Worm (Caenorhabditis elegans) whole organism, mixed stage, embryonic: ENCODE results near the gene srv-26.

ENCODE experiments used
- M03D4.4 ChIP-seq: sonication (generic microtip); optimal IDR thresholded peaks from 2 replicates; lab custom pipeline; 2017; ENCODE audit warnings: mild to moderate bottlenecking, missing genetic modification characterization, missing compliant biosample characterization
- bed-3 ChIP-seq: fragments of 200-800 bp; sonication (Bioruptor generic); optimal IDR thresholded peaks from 3 replicates; lab custom pipeline; 2018; ENCODE audit warnings: mild to moderate bottlenecking, missing genetic modification characterization, moderate library complexity, missing compliant biosample characterization
- blmp-1 ChIP-seq: fragments of 150-350 bp; optimal IDR thresholded peaks from 2 replicates; lab custom pipeline; 2014; ENCODE audit warnings: missing biosample characterization, missing genetic modification characterization
- ceh-39 ChIP-seq: fragments of 150-350 bp; optimal IDR thresholded peaks from 2 replicates; lab custom pipeline; 2014; ENCODE audit warnings: missing biosample characterization, missing genetic modification characterization
- ceh-43 ChIP-seq: fragments of 200-800 bp; sonication (Bioruptor generic); optimal IDR thresholded peaks from 2 replicates; lab custom pipeline; 2018; ENCODE audit warnings: mild to moderate bottlenecking, missing genetic modification characterization, moderate library complexity, missing compliant biosample characterization
- ceh-83 ChIP-seq: fragments of 200-800 bp; sonication (Bioruptor generic); optimal IDR thresholded peaks from 2 replicates; lab custom pipeline; 2018; ENCODE audit warnings: mild to moderate bottlenecking, missing genetic modification characterization, missing compliant biosample characterization
- ces-1 ChIP-seq: fragments of 150-350 bp; optimal IDR thresholded peaks from 2 replicates; lab custom pipeline; 2014; ENCODE audit warnings: missing biosample characterization, missing genetic modification reagents, missing genetic modification characterization
- cnd-1 ChIP-seq: fragments of 200-800 bp; sonication (Bioruptor generic); optimal IDR thresholded peaks from 2 replicates; lab custom pipeline; 2018; ENCODE audit warnings: mild to moderate bottlenecking, missing genetic modification characterization, missing compliant biosample characterization
- drap-1 ChIP-seq: fragments of 200-800 bp; sonication (Bioruptor generic); optimal IDR thresholded peaks from 3 replicates; lab custom pipeline; 2018; ENCODE audit warnings: mild to moderate bottlenecking, missing genetic modification characterization, missing compliant biosample characterization
- elt-1 ChIP-seq: sonication (generic microtip); optimal IDR thresholded peaks from 2 replicates; lab custom pipeline; 2017; ENCODE audit warnings: missing genetic modification characterization, mild to moderate bottlenecking, missing compliant biosample characterization, antibody characterized with exemption, moderate library complexity, borderline replicate concordance; ENCODE audit not compliant: insufficient read depth
- elt-3 ChIP-seq: fragments of 150-350 bp; optimal IDR thresholded peaks from 2 replicates; lab custom pipeline; 2014; ENCODE audit warnings: missing biosample characterization, missing genetic modification characterization
- flh-1 ChIP-seq: fragments of 200-800 bp; sonication (Bioruptor generic); optimal IDR thresholded peaks from 2 replicates; lab custom pipeline; 2018; ENCODE audit warnings: mild to moderate bottlenecking, missing genetic modification characterization, moderate library complexity, missing compliant biosample characterization
- ham-2 ChIP-seq: fragments of 200-800 bp; sonication (Bioruptor generic); optimal IDR thresholded peaks from 2 replicates; lab custom pipeline; 2018; ENCODE audit warnings: mild to moderate bottlenecking, missing genetic modification characterization, missing compliant biosample characterization
- hlh-1 ChIP-seq: fragments of 150-350 bp; optimal IDR thresholded peaks from 2 replicates; lab custom pipeline; 2014; ENCODE audit warnings: missing biosample characterization, missing genetic modification reagents, missing genetic modification characterization
- lin-13 ChIP-seq: fragments of 150-350 bp; optimal IDR thresholded peaks from 2 replicates; lab custom pipeline; 2014; ENCODE audit warnings: missing biosample characterization, missing genetic modification characterization
- lin-32 ChIP-seq: fragments of 200-800 bp; sonication (Bioruptor generic); optimal IDR thresholded peaks from 2 replicates; lab custom pipeline; 2018; ENCODE audit warnings: mild to moderate bottlenecking, missing genetic modification characterization, missing compliant biosample characterization
- lsy-2 ChIP-seq: fragments of 150-350 bp; optimal IDR thresholded peaks from 2 replicates; lab custom pipeline; 2014; ENCODE audit warnings: missing biosample characterization, missing genetic modification characterization
- mab-5 ChIP-seq: fragments of 150-350 bp; optimal IDR thresholded peaks from 2 replicates; lab custom pipeline; 2014; ENCODE audit warnings: missing biosample characterization, missing genetic modification characterization
- mep-1 ChIP-seq: fragments of 150-350 bp; optimal IDR thresholded peaks from 2 replicates; lab custom pipeline; 2017; ENCODE audit warnings: missing biosample characterization, missing genetic modification reagents, missing genetic modification characterization, inconsistent platforms
- mls-2 ChIP-seq: sonication (generic microtip); optimal IDR thresholded peaks from 2 replicates; lab custom pipeline; 2016; ENCODE audit warnings: mild to moderate bottlenecking, missing genetic modification characterization, moderate library complexity, missing compliant biosample characterization
- nhr-12 ChIP-seq: fragments of 150-350 bp; optimal IDR thresholded peaks from 2 replicates; lab custom pipeline; 2014; ENCODE audit warnings: missing biosample characterization, missing genetic modification characterization
- nhr-2 ChIP-seq: fragments of 150-350 bp; optimal IDR thresholded peaks from 2 replicates; lab custom pipeline; 2014; ENCODE audit warnings: missing biosample characterization, missing genetic modification characterization
- nhr-237 ChIP-seq: fragments of 150-350 bp; optimal IDR thresholded peaks from 2 replicates; lab custom pipeline; 2014; ENCODE audit warnings: missing biosample characterization, missing genetic modification characterization
- nhr-28 ChIP-seq: fragments of 150-350 bp; optimal IDR thresholded peaks from 2 replicates; lab custom pipeline; 2014; ENCODE audit warnings: missing biosample characterization, missing genetic modification characterization
- nhr-76 ChIP-seq: sonication (generic microtip); optimal IDR thresholded peaks from 2 replicates; lab custom pipeline; 2017; ENCODE audit warnings: missing biosample characterization, missing genetic modification characterization
- pha-4 ChIP-seq: fragments of 150-350 bp; optimal IDR thresholded peaks from 2 replicates; lab custom pipeline; 2018; ENCODE audit warnings: missing biosample characterization, missing genetic modification reagents, missing genetic modification characterization
- sem-2 ChIP-seq: fragments of 200-800 bp; sonication (Bioruptor generic); optimal IDR thresholded peaks from 2 replicates; lab custom pipeline; 2018; ENCODE audit warnings: mild to moderate bottlenecking, missing genetic modification characterization, missing compliant biosample characterization
- snpc-4 ChIP-seq: fragments of 150-350 bp; optimal IDR thresholded peaks from 2 replicates; lab custom pipeline; 2014; ENCODE audit warnings: missing biosample characterization, missing genetic modification characterization
- sptf-1 ChIP-seq: sonication (generic microtip); optimal IDR thresholded peaks from 2 replicates; lab custom pipeline; 2017; ENCODE audit warnings: mild to moderate bottlenecking, missing genetic modification characterization, moderate library complexity, missing compliant biosample characterization
- tbx-8 ChIP-seq: fragments of 200-800 bp; sonication (Bioruptor generic); optimal IDR thresholded peaks from 2 replicates; lab custom pipeline; 2018; ENCODE audit warnings: mild to moderate bottlenecking, missing genetic modification characterization, moderate library complexity, missing compliant biosample characterization
- unc-120 ChIP-seq: sonication (generic microtip); optimal IDR thresholded peaks from 2 replicates; lab custom pipeline; 2017; ENCODE audit warnings: missing genetic modification characterization, missing compliant biosample characterization; ENCODE audit not compliant: poor library complexity, severe bottlenecking
- unc-39 ChIP-seq: fragments of 150-350 bp; optimal IDR thresholded peaks from 2 replicates; lab custom pipeline; 2014; ENCODE audit warnings: missing biosample characterization, missing genetic modification characterization
- unc-62 ChIP-seq: fragments of 150-350 bp; optimal IDR thresholded peaks from 2 replicates; lab custom pipeline; 2014; ENCODE audit warnings: missing biosample characterization, missing genetic modification reagents, missing genetic modification characterization
- zip-8 ChIP-seq: fragments of 150-350 bp; optimal IDR thresholded peaks from 2 replicates; lab custom pipeline; 2014; ENCODE audit warnings: missing biosample characterization, missing genetic modification characterization
- ztf-11 ChIP-seq: fragments of 150-350 bp; optimal IDR thresholded peaks from 2 replicates; lab custom pipeline; 2014; ENCODE audit warnings: missing biosample characterization, missing genetic modification characterization

srv-26 gene

DNA sequence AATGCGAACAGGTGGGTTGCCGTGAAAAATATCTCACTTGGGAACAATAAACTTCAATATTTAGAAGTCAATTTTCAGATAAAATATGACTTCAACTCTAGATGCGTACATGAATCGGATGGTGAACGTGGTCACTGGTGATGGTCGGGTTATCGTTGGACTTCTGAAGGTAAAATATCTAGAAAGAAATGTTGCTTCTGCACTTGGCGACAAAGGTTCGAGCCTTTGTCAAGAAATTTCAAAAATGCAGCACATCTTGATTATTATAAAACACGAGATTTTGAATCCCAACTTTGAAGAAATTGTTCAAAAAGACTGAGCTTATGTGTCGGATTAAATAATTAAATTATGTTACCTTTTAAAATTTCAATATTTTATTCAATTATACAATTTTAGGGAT, 24.8 kb upstream of the srv-26 start, which contains the start of gene lsm-8:
Gene lsm-8 (plus strand): TSS at position 79 of the 400 bp plus-strand sequence.
- TF ChIP-seq unc-39 (no peak), ceh-43 (GFP tag; lab: Kevin White, UChicago) (no peak), nhr-2 (tag; lab: Kevin White, UChicago) (no peak)

DNA sequence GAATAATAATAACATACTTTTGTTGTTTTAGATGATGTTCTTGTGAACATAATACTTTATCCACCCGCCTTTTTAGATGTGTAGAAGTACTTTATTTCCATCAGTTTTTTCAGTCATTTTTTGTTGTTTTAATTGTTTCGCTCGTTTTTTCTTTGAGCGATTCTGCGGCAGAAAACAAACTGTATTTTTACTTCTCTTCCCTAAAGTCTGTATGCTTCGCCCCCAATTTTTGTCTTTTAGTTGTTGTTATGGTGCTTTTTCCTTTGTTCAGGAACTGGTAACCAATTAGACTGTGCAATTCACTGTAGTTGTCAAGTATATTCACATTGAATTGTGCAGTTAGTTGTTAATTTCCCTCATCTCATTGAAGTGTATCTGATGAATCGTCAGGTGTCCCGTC, 24.1 kb upstream of the srv-26 start:
- no peak for TF ChIP-seq sem-2 (GFP tag; lab: Kevin White, UChicago)
- no peak for TF ChIP-seq elt-1 (tag; lab: Kevin White, UChicago)
- no peak for TF ChIP-seq lsy-2 (tag; lab: Kevin White, UChicago)
- TF ChIP-seq lin-13 (tag; lab: Kevin White, UChicago), result no peak
- TF ChIP-seq nhr-12 (tag; lab: Kevin White, UChicago), result no peak
- TF ChIP-seq bed-3 (GFP tag; lab: Kevin White, UChicago), result no peak
- TF ChIP-seq, all 35 proteins: peak for 0

DNA sequence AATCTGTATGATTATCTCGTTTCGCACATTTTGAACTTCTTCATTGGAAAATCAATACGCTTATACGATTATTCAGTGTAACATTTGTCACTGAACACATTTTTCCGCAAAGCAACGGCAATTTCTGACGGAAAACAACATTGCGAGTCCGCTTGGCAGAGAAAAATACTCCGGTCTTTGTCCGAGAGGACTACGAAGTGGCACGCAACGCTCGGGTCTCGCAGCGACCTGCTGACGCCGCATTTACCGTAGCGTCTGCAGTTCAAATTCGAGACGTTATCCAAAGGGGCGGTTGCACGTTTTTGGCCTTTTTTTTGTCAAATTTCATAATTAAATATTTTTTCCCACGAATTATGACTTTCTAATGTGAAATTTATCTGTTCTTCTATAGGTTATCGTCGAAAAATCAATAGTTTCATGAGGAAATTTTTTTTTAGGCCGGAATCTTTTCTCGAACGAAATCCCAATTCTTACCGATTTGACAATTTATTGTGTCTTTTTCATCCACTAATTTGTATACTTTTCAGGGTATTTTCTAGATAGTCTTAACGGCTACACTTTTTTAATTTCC, 22.1 kb upstream of the srv-26 start, which contains the start of gene sqd-1:
Gene sqd-1 (plus strand): TSS at position 521 of the 571 bp plus-strand sequence.
- TF ChIP-seq nhr-12 (tag; lab: Kevin White, UChicago), result no peak
- TF ChIP-seq ceh-43 (GFP tag; lab: Kevin White, UChicago), result no peak
- TF ChIP-seq drap-1 (GFP tag; lab: Kevin White, UChicago), result peak; percentile 72
- peak; percentile 47 for TF ChIP-seq lin-32 (GFP tag; lab: Kevin White, UChicago)
- TF ChIP-seq unc-120 (tag; lab: Kevin White, UChicago), result peak; percentile 68
- no peak for TF ChIP-seq tbx-8 (GFP tag; lab: Kevin White, UChicago)
- TF ChIP-seq mls-2 (tag; lab: Kevin White, UChicago), result peak; percentile 72
- no peak for TF ChIP-seq nhr-28 (tag; lab: Kevin White, UChicago)
- TF ChIP-seq ztf-11 (tag; lab: Kevin White, UChicago), result no peak
- TF ChIP-seq mep-1 (tag; lab: Kevin White, UChicago), result peak; percentile 84
- TF ChIP-seq elt-3 (tag; lab: Kevin White, UChicago), result no peak
- TF ChIP-seq ceh-83 (GFP tag; lab: Kevin White, UChicago), result no peak
- peak; percentile 78 for TF ChIP-seq hlh-1 (tag; lab: Kevin White, UChicago)
- TF ChIP-seq elt-1 (tag; lab: Kevin White, UChicago), result no peak
- TF ChIP-seq ceh-39 (tag; lab: Kevin White, UChicago), result peak; percentile 80
- TF ChIP-seq blmp-1, result no peak
- peak; percentile 76 for TF ChIP-seq M03D4.4 (tag; lab: Kevin White, UChicago)
- TF ChIP-seq snpc-4 (tag; lab: Kevin White, UChicago), result no peak
- TF ChIP-seq ces-1 (GFP tag; lab: Kevin White, UChicago), result peak; percentile 76
- TF ChIP-seq nhr-76, result no peak
- TF ChIP-seq zip-8 (tag; lab: Kevin White, UChicago), result no peak
- TF ChIP-seq mab-5 (tag; lab: Kevin White, UChicago), result no peak
- TF ChIP-seq bed-3 (GFP tag; lab: Kevin White, UChicago), result peak; percentile 22
- TF ChIP-seq unc-39, result no peak
- peak; percentile 97 for TF ChIP-seq lsy-2 (tag; lab: Kevin White, UChicago)
- peak; percentile 92 for TF ChIP-seq lin-13 (tag; lab: Kevin White, UChicago)
- peak; percentile 69 for TF ChIP-seq unc-62 (GFP tag; lab: Kevin White, UChicago)
- TF ChIP-seq cnd-1, result peak; percentile 65
- peak; percentile 98 for TF ChIP-seq pha-4 (tag; lab: Kevin White, UChicago)
- peak; percentile 86 for TF ChIP-seq sptf-1
- TF ChIP-seq nhr-2 (tag; lab: Kevin White, UChicago), result peak; percentile 46
- TF ChIP-seq ham-2 (GFP tag; lab: Kevin White, UChicago), result peak; percentile 64
- TF ChIP-seq flh-1 (GFP tag; lab: Kevin White, UChicago), result no peak
- TF ChIP-seq nhr-237 (tag; lab: Kevin White, UChicago), result peak; percentile 93
- TF ChIP-seq sem-2 (GFP tag; lab: Kevin White, UChicago), result no peak
